Worm (Caenorhabditis elegans) whole organism, L3 larva: Measurements from ENCODE around the gene T26E4.18.
"Not testable (repeated sequence)": the region's sequence is repeated elsewhere in the genome, so short reads cannot be mapped to it uniquely, and the experiment has no call there.

Source experiments
- aly-2 ChIP-seq: fragments of 150-350 bp; optimal IDR thresholded peaks from 2 replicates; lab custom pipeline; 2014; ENCODE audit warnings: missing biosample characterization, missing genetic modification characterization
- ceh-82 ChIP-seq: fragments of 150-350 bp; optimal IDR thresholded peaks from 2 replicates; lab custom pipeline; 2014; ENCODE audit warnings: missing biosample characterization, missing genetic modification characterization
- ceh-9 ChIP-seq: sonication (generic microtip); optimal IDR thresholded peaks from 2 replicates; lab custom pipeline; 2018; ENCODE audit warnings: missing biosample characterization, missing genetic modification characterization
- daf-12 ChIP-seq: fragments of 150-350 bp; optimal IDR thresholded peaks from 2 replicates; lab custom pipeline; 2014; ENCODE audit warnings: missing biosample characterization, missing genetic modification reagents, missing genetic modification characterization
- egl-27 ChIP-seq: sonication (generic microtip); optimal IDR thresholded peaks from 4 replicates; lab custom pipeline; 2017; ENCODE audit warnings: missing biosample characterization, missing genetic modification reagents, missing genetic modification characterization
- elt-2 ChIP-seq: sonication (generic microtip); optimal IDR thresholded peaks from 2 replicates; lab custom pipeline; 2016; ENCODE audit warnings: missing genetic modification reagents, mild to moderate bottlenecking, missing genetic modification characterization, missing compliant biosample characterization
- eor-1 ChIP-seq, 2 experiments: fragments of 150-350 bp; optimal IDR thresholded peaks; 2 replicates each; lab custom pipeline; 2014 to 2018; ENCODE audit warnings: missing biosample characterization in 2 of 2, missing genetic modification characterization in 2 of 2
- fkh-10 ChIP-seq: sonication (generic microtip); optimal IDR thresholded peaks from 2 replicates; lab custom pipeline; 2017; ENCODE audit warnings: missing biosample characterization, missing genetic modification reagents, missing genetic modification characterization
- fkh-2 ChIP-seq: fragments of 150-350 bp; optimal IDR thresholded peaks from 2 replicates; lab custom pipeline; 2014; ENCODE audit warnings: missing biosample characterization, missing genetic modification reagents, missing genetic modification characterization
- lin-15B ChIP-seq: fragments of 150-350 bp; optimal IDR thresholded peaks from 2 replicates; lab custom pipeline; 2014; ENCODE audit warnings: missing biosample characterization, missing genetic modification characterization
- lsy-12 ChIP-seq: sonication (generic microtip); optimal IDR thresholded peaks from 2 replicates; lab custom pipeline; 2016; ENCODE audit warnings: mild to moderate bottlenecking, missing genetic modification characterization, missing compliant biosample characterization
- mdl-1 ChIP-seq: fragments of 150-350 bp; optimal IDR thresholded peaks from 2 replicates; lab custom pipeline; 2014; ENCODE audit warnings: missing biosample characterization, missing genetic modification characterization
- mml-1 ChIP-seq: fragments of 150-350 bp; sonication (generic microtip); optimal IDR thresholded peaks from 3 replicates; lab custom pipeline; 2014; ENCODE audit warnings: missing biosample characterization, missing genetic modification characterization
- nfya-1 ChIP-seq: sonication (generic microtip); optimal IDR thresholded peaks from 2 replicates; lab custom pipeline; 2017; ENCODE audit warnings: missing genetic modification characterization, mild to moderate bottlenecking, missing compliant biosample characterization, antibody characterized with exemption, moderate library complexity; ENCODE audit not compliant: insufficient read depth
- nhr-23 ChIP-seq: fragments of 150-350 bp; optimal IDR thresholded peaks from 2 replicates; lab custom pipeline; 2014; ENCODE audit warnings: missing biosample characterization, missing genetic modification reagents, missing genetic modification characterization
- nhr-28 ChIP-seq: fragments of 150-350 bp; optimal IDR thresholded peaks from 2 replicates; lab custom pipeline; 2014; ENCODE audit warnings: missing biosample characterization, missing genetic modification characterization
- nhr-43 ChIP-seq: sonication (generic microtip); optimal IDR thresholded peaks from 2 replicates; lab custom pipeline; 2016; ENCODE audit warnings: mild to moderate bottlenecking, missing genetic modification characterization, missing compliant biosample characterization; ENCODE audit not compliant: poor library complexity, severe bottlenecking
- nhr-77 ChIP-seq: fragments of 150-350 bp; optimal IDR thresholded peaks from 2 replicates; lab custom pipeline; 2014; ENCODE audit warnings: missing biosample characterization, missing genetic modification characterization
- pha-4 ChIP-seq: fragments of 150-350 bp; optimal IDR thresholded peaks from 2 replicates; lab custom pipeline; 2014; ENCODE audit warnings: missing biosample characterization, missing genetic modification reagents, missing genetic modification characterization
- pqm-1 ChIP-seq: fragments of 150-350 bp; optimal IDR thresholded peaks from 2 replicates; lab custom pipeline; 2017; ENCODE audit warnings: missing biosample characterization, missing genetic modification characterization, inconsistent platforms
- skn-1 ChIP-seq: fragments of 150-350 bp; optimal IDR thresholded peaks from 2 replicates; lab custom pipeline; 2014; ENCODE audit warnings: missing biosample characterization, missing genetic modification characterization
- zag-1 ChIP-seq: fragments of 150-350 bp; optimal IDR thresholded peaks from 2 replicates; lab custom pipeline; 2014; ENCODE audit warnings: missing biosample characterization, missing genetic modification characterization
- ztf-4 ChIP-seq: fragments of 150-350 bp; optimal IDR thresholded peaks from 2 replicates; lab custom pipeline; 2014; ENCODE audit warnings: missing biosample characterization, missing genetic modification characterization

The T26E4.18 gene

DNA sequence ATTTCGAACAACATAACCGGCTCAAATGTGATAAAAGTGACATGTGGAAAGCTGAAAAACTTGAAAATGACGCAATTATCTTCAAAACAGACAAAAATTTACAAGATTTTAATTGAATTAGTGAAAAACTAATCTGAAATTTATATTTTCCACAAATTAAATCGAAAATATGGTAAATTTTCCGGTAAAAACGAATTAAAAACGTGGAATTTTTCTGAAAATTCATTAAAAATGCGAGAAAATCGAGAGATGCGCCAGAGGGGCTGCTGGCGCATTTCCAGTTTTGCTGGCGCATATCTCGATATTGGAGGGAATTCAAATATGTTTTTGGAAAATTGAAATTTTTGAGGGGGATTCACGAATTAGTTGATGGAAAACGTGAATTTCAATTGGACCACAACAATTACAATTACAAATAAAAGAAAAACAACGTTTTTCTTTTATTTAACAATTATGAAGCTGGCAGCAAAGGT is 37.5 kb downstream of the T26E4.18 start, which contains the start of the genes haf-3 and F57A10.2 (continued):
- peak; percentile 80 for TF ChIP-seq nhr-77 (tag; lab: Kevin White, UChicago)
- no peak for TF ChIP-seq eor-1 (tag; optimal IDR thresholded peaks at IDR 0.05; lab: Kevin White, UChicago)
- TF ChIP-seq daf-12 (tag; lab: Kevin White, UChicago) = peak; percentile 32
- TF ChIP-seq ceh-9 (tag; lab: Kevin White, UChicago) = no peak
- TF ChIP-seq fkh-2 (tag; lab: Kevin White, UChicago) = peak; percentile 33
- peak; percentile 34 for TF ChIP-seq fkh-10 (GFP tag; lab: Kevin White, UChicago)
- peak; percentile 33 for TF ChIP-seq egl-27 (tag; lab: Kevin White, UChicago)
- peak; percentile 54 for TF ChIP-seq pqm-1 (tag; lab: Kevin White, UChicago)
- peak; percentile 94 for TF ChIP-seq pha-4 (tag; lab: Kevin White, UChicago)
- no peak for TF ChIP-seq nhr-28 (tag; lab: Kevin White, UChicago)
- TF ChIP-seq skn-1 = peak; percentile 49
- no peak for TF ChIP-seq mdl-1 (tag; lab: Kevin White, UChicago)
- peak; percentile 89 for TF ChIP-seq nfya-1 (tag; lab: Kevin White, UChicago)
- peak; percentile 78 for TF ChIP-seq lsy-12 (tag; lab: Kevin White, UChicago)
- peak; percentile 51 for TF ChIP-seq zag-1 (tag; lab: Kevin White, UChicago)
- peak; percentile 87 for TF ChIP-seq ceh-82 (tag; lab: Kevin White, UChicago)
- TF ChIP-seq nhr-43 (tag; lab: Kevin White, UChicago) = peak; percentile 90
- no peak for TF ChIP-seq mml-1 (tag; lab: Kevin White, UChicago)
- peak; percentile 91 for TF ChIP-seq nhr-23
- TF ChIP-seq, all 47 proteins: peak for 31

DNA sequence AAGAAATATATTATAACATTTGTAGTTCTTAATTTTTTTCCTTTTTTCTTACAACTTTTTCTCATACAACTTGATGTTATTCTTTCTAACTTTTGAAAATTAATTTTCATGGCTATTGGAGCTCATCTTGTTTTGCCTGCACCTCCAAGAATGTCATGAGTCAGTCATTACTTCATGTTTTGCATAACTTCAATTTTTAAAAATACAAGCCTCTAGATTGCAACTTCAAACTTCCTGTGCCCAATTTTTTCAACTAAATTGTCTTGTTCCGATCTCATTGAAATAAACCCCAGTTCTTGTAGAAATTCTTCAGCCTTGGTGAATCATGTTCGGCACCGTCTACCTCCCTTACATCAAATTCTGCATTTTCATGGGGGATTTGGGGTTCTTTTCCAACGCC is 45.2 kb downstream of the T26E4.18 start, which contains the start of gene str-9:
TSS of gene str-9 (plus strand) at position 301 of the 400 bp plus-strand sequence.
- TF ChIP-seq ztf-4 (tag; lab: Kevin White, UChicago) (no peak), aly-2 (tag; lab: Kevin White, UChicago) (no peak), ceh-82 (tag; lab: Kevin White, UChicago) (no peak), skn-1 (no peak), zag-1 (tag; lab: Kevin White, UChicago) (no peak)

- TF ChIP-seq elt-2 (no peak), mml-1 (tag; lab: Kevin White, UChicago) (no peak), nhr-43 (tag; lab: Kevin White, UChicago) (no peak)
These were observed 46.0 kb downstream of the T26E4.18 start for ce11 chrV:15757645-15758044.

- not testable (repeated sequence) for TF ChIP-seq lin-15B, aly-2, nfya-1 (tag; lab: Kevin White, UChicago)
These were observed 48.9 kb downstream of the T26E4.18 start, which contains the start of gene str-8 for ce11 chrV:15754731-15755130. str-8 (plus strand) TSS chrV:15755031.
